Worm (Caenorhabditis elegans) whole organism, young adult: ENCODE measurements around the gene usp-46.

ENCODE experiments used
- B0035.1 ChIP-seq: sonication (generic microtip); optimal IDR thresholded peaks from 2 replicates; lab custom pipeline; 2016; ENCODE audit warnings: missing genetic modification characterization, mild to moderate bottlenecking, missing compliant biosample characterization, missing genotype, missing genetic modification reagents
- F10E7.11 ChIP-seq: sonication (generic microtip); optimal IDR thresholded peaks from 2 replicates; lab custom pipeline; 2017; ENCODE audit warnings: mild to moderate bottlenecking, missing genetic modification characterization, moderate library complexity, missing compliant biosample characterization
- F22D6.2 ChIP-seq: sonication (generic microtip); optimal IDR thresholded peaks from 2 replicates; lab custom pipeline; 2016; ENCODE audit warnings: mild to moderate bottlenecking, missing genetic modification characterization, missing compliant biosample characterization
- F33H1.4 ChIP-seq: fragments of 200-800 bp; sonication (Bioruptor generic); IDR thresholded peaks from 2 replicates; pipeline ENCODE4 v1.3.6; 2022; ENCODE audit warnings: missing genetic modification reagents, missing genetic modification characterization, missing compliant biosample characterization
- F57A8.1 ChIP-seq: fragments of 200-800 bp; sonication (Bioruptor generic); optimal IDR thresholded peaks from 2 replicates; lab custom pipeline; 2018; ENCODE audit warnings: mild to moderate bottlenecking, missing genetic modification characterization, moderate library complexity, missing compliant biosample characterization
- F57C9.4 ChIP-seq: sonication (generic microtip); optimal IDR thresholded peaks from 2 replicates; lab custom pipeline; 2017; ENCODE audit warnings: mild to moderate bottlenecking, missing genetic modification characterization, missing compliant biosample characterization
- K11D2.4 ChIP-seq: fragments of 200-800 bp; sonication (Bioruptor generic); IDR thresholded peaks from 2 replicates; pipeline ENCODE4 v1.3.6; 2022; ENCODE audit warnings: missing genetic modification reagents, missing genetic modification characterization, missing compliant biosample characterization
- K12H6.12 ChIP-seq: fragments of 200-800 bp; sonication (Bioruptor generic); optimal IDR thresholded peaks from 2 replicates; lab custom pipeline; 2018; ENCODE audit warnings: mild to moderate bottlenecking, missing genetic modification characterization, missing compliant biosample characterization
- Y56A3A.18 ChIP-seq: fragments of 200-800 bp; sonication (Bioruptor generic); IDR thresholded peaks from 2 replicates; pipeline ENCODE4 v1.3.6; 2022; ENCODE audit warnings: missing genetic modification reagents, missing genetic modification characterization, missing compliant biosample characterization
- Y95B8A.8 ChIP-seq: fragments of 200-800 bp; sonication (Bioruptor generic); IDR thresholded peaks from 2 replicates; pipeline ENCODE4 v1.3.6; 2022; ENCODE audit warnings: missing genetic modification reagents, missing genetic modification characterization, missing compliant biosample characterization
- ama-1 ChIP-seq, 3 experiments: fragments of 150-350 bp in 1 of 3; sonication (generic microtip) in 2 of 3; optimal IDR thresholded peaks; 2 replicates each; lab custom pipeline; 2014 to 2018; ENCODE audit warnings: missing biosample characterization in 2 of 3, missing genetic modification characterization in 2 of 3, missing genetic modification reagents in 2 of 3
- aptf-2 ChIP-seq: fragments of 200-800 bp; sonication (Bioruptor generic); conservative IDR thresholded peaks from 2 replicates; pipeline ENCODE4 v1.3.6; 2022; ENCODE audit warnings: missing genetic modification reagents, missing genetic modification characterization, missing compliant biosample characterization
- attf-3 ChIP-seq: fragments of 200-800 bp; sonication (Bioruptor generic); conservative IDR thresholded peaks from 2 replicates; pipeline ENCODE4 v1.3.6; 2022; ENCODE audit warnings: missing genetic modification reagents, missing genetic modification characterization, missing compliant biosample characterization
- bed-1 ChIP-seq: fragments of 200-800 bp; sonication (Bioruptor generic); IDR thresholded peaks from 2 replicates; pipeline ENCODE4 v1.3.6; 2022; ENCODE audit warnings: missing genetic modification reagents, missing genetic modification characterization, missing compliant biosample characterization
- cebp-1 ChIP-seq, 2 experiments: fragments of 200-800 bp in 1 of 2; sonication (Bioruptor generic) in 1 of 2; sonication (generic microtip) in 1 of 2; IDR thresholded peaks in 1 of 2; optimal IDR thresholded peaks in 1 of 2; 2 replicates each; pipeline versions ENCODE4 v1.3.6 to Lab custom; 2017 to 2022; ENCODE audit warnings: missing compliant biosample characterization in 2 of 2, missing genetic modification characterization in 2 of 2, mild to moderate bottlenecking in 1 of 2, missing genetic modification reagents in 1 of 2, moderate library complexity in 1 of 2
- cebp-2 ChIP-seq: fragments of 200-800 bp; sonication (Bioruptor generic); IDR thresholded peaks from 2 replicates; pipeline ENCODE4 v1.3.6; 2022; ENCODE audit warnings: missing genetic modification characterization, missing compliant biosample characterization
- ceh-100 ChIP-seq: fragments of 200-800 bp; sonication (Bioruptor generic); IDR thresholded peaks from 2 replicates; pipeline ENCODE4 v1.3.6; 2022; ENCODE audit warnings: missing genetic modification reagents, missing genetic modification characterization, missing compliant biosample characterization
- ceh-58 ChIP-seq: fragments of 200-800 bp; sonication (Bioruptor generic); IDR thresholded peaks from 2 replicates; pipeline ENCODE4 v1.3.6; 2022; ENCODE audit warnings: missing genetic modification characterization, missing compliant biosample characterization
- dpff-1 ChIP-seq: sonication (generic microtip); optimal IDR thresholded peaks from 2 replicates; lab custom pipeline; 2017; ENCODE audit warnings: mild to moderate bottlenecking, missing genetic modification characterization, missing compliant biosample characterization
- dpl-1 ChIP-seq: fragments of 150-350 bp; optimal IDR thresholded peaks from 2 replicates; lab custom pipeline; 2014; ENCODE audit warnings: missing biosample characterization, missing genetic modification reagents, missing genetic modification characterization
- egl-44 ChIP-seq: fragments of 200-800 bp; sonication (Bioruptor generic); IDR thresholded peaks from 2 replicates; pipeline ENCODE4 v1.3.6; 2022; ENCODE audit warnings: missing genetic modification reagents, missing genetic modification characterization, missing compliant biosample characterization
- ekl-4 ChIP-seq: fragments of 200-800 bp; sonication (Bioruptor generic); IDR thresholded peaks from 2 replicates; pipeline ENCODE4 v1.3.6; 2022; ENCODE audit warnings: missing genetic modification reagents, missing genetic modification characterization, missing compliant biosample characterization
- him-1 ChIP-seq: sonication (generic microtip); optimal IDR thresholded peaks from 2 replicates; lab custom pipeline; 2016; ENCODE audit warnings: missing genotype, missing genetic modification reagents, missing genetic modification characterization, missing compliant biosample characterization
- hlh-12 ChIP-seq: sonication (generic microtip); optimal IDR thresholded peaks from 2 replicates; lab custom pipeline; 2016; ENCODE audit warnings: missing genetic modification characterization, missing compliant biosample characterization
- hrde-1 ChIP-seq: sonication (generic microtip); optimal IDR thresholded peaks from 2 replicates; lab custom pipeline; 2016; ENCODE audit warnings: missing genetic modification characterization, mild to moderate bottlenecking, missing compliant biosample characterization, moderate library complexity, missing genotype, missing genetic modification reagents, borderline replicate concordance
- hsf-1 ChIP-seq: fragments of 200-800 bp; sonication (Bioruptor generic); IDR thresholded peaks from 2 replicates; pipeline ENCODE4 v1.3.6; 2022; ENCODE audit warnings: missing genetic modification reagents, missing genetic modification characterization, missing compliant biosample characterization
- lin-40 ChIP-seq: sonication (generic microtip); optimal IDR thresholded peaks from 2 replicates; lab custom pipeline; 2016; ENCODE audit warnings: missing genetic modification characterization, mild to moderate bottlenecking, missing compliant biosample characterization, missing genotype, missing genetic modification reagents
- lsy-27 ChIP-seq: sonication (generic microtip); optimal IDR thresholded peaks from 2 replicates; lab custom pipeline; 2017; ENCODE audit warnings: missing genetic modification characterization, mild to moderate bottlenecking, missing compliant biosample characterization, antibody characterized with exemption, missing genotype, borderline replicate concordance; ENCODE audit not compliant: insufficient read depth
- mel-28 ChIP-seq: sonication (generic microtip); optimal IDR thresholded peaks from 2 replicates; lab custom pipeline; 2016; ENCODE audit warnings: borderline replicate concordance, mild to moderate bottlenecking, missing genetic modification characterization, missing compliant biosample characterization
- mxl-1 ChIP-seq: sonication (generic microtip); optimal IDR thresholded peaks from 2 replicates; lab custom pipeline; 2016; ENCODE audit warnings: missing genetic modification characterization, missing compliant biosample characterization
- nfya-1 ChIP-seq: sonication (generic microtip); optimal IDR thresholded peaks from 2 replicates; lab custom pipeline; 2017; ENCODE audit warnings: antibody characterized with exemption, missing compliant biosample characterization, missing genetic modification characterization, borderline replicate concordance; ENCODE audit not compliant: insufficient read depth
- nfyb-1 ChIP-seq: fragments of 200-800 bp; sonication (Bioruptor generic); IDR thresholded peaks from 2 replicates; pipeline ENCODE4 v1.3.6; 2022; ENCODE audit warnings: missing genetic modification reagents, missing genetic modification characterization, missing compliant biosample characterization
- nhr-120 ChIP-seq: fragments of 200-800 bp; sonication (Bioruptor generic); IDR thresholded peaks from 2 replicates; pipeline ENCODE4 v1.3.6; 2022; ENCODE audit warnings: missing genetic modification characterization, missing compliant biosample characterization
- nhr-179 ChIP-seq: sonication (generic microtip); optimal IDR thresholded peaks from 2 replicates; lab custom pipeline; 2016; ENCODE audit warnings: mild to moderate bottlenecking, missing genetic modification characterization, missing compliant biosample characterization
- nhr-27 ChIP-seq: fragments of 200-800 bp; sonication (Bioruptor generic); optimal IDR thresholded peaks from 2 replicates; lab custom pipeline; 2018; ENCODE audit warnings: mild to moderate bottlenecking, missing genetic modification characterization, moderate library complexity, missing compliant biosample characterization
- pha-4 ChIP-seq: fragments of 150-350 bp; sonication (generic microtip); optimal IDR thresholded peaks from 2 replicates; lab custom pipeline; 2014; ENCODE audit warnings: missing biosample characterization, missing genetic modification reagents, missing genetic modification characterization
- rcor-1 ChIP-seq: fragments of 200-800 bp; sonication (Bioruptor generic); IDR thresholded peaks from 2 replicates; pipeline ENCODE4 v1.3.6; 2022; ENCODE audit warnings: missing genetic modification reagents, missing genetic modification characterization, missing compliant biosample characterization
- repo-1 ChIP-seq: sonication (generic microtip); optimal IDR thresholded peaks from 2 replicates; lab custom pipeline; 2017; ENCODE audit warnings: mild to moderate bottlenecking, missing genetic modification characterization, missing compliant biosample characterization
- sea-2 ChIP-seq: fragments of 200-800 bp; sonication (Bioruptor generic); IDR thresholded peaks from 2 replicates; pipeline ENCODE4 v1.3.6; 2022; ENCODE audit warnings: missing genetic modification characterization, missing compliant biosample characterization
- snpc-3.4 ChIP-seq: sonication (generic microtip); optimal IDR thresholded peaks from 2 replicates; lab custom pipeline; 2017; ENCODE audit warnings: missing genetic modification characterization, mild to moderate bottlenecking, missing compliant biosample characterization, antibody characterized with exemption, moderate library complexity, missing genotype, missing genetic modification reagents
- tbp1 ChIP-seq: fragments of 200-800 bp; sonication (Bioruptor generic); optimal IDR thresholded peaks from 2 replicates; lab custom pipeline; 2018; ENCODE audit warnings: mild to moderate bottlenecking, missing genetic modification characterization, missing compliant biosample characterization
- unc-62 ChIP-seq: fragments of 150-350 bp; optimal IDR thresholded peaks from 2 replicates; lab custom pipeline; 2014; ENCODE audit warnings: missing biosample characterization, missing genetic modification reagents, missing genetic modification characterization
- zim-3 ChIP-seq: sonication (generic microtip); optimal IDR thresholded peaks from 2 replicates; lab custom pipeline; 2017; ENCODE audit warnings: mild to moderate bottlenecking, missing genetic modification characterization, moderate library complexity, missing compliant biosample characterization
- ztf-22 ChIP-seq: fragments of 200-800 bp; sonication (Bioruptor generic); optimal IDR thresholded peaks from 2 replicates; lab custom pipeline; 2018; ENCODE audit warnings: mild to moderate bottlenecking, missing genetic modification characterization, moderate library complexity, missing compliant biosample characterization
- ztf-26 ChIP-seq: sonication (generic microtip); optimal IDR thresholded peaks from 2 replicates; lab custom pipeline; 2017; ENCODE audit warnings: missing genetic modification characterization, missing compliant biosample characterization

Gene usp-46

ce11 chrIII:9745333-9745897 is 31.0 kb upstream of the usp-46 start (continued):
- TF ChIP-seq ceh-100, result 0 out of 2 replicates have a peak, but pooled peaks have one; percentile 11
- TF ChIP-seq Y95B8A.8, result 0 out of 2 replicates have a peak, but pooled peaks have one; percentile 9
- TF ChIP-seq hrde-1 (tag; lab: Kevin White, UChicago), result peak; percentile 5
- TF ChIP-seq zim-3 (tag; lab: Kevin White, UChicago), result no peak
- no peak for TF ChIP-seq unc-62
- 0 out of 2 replicates have a peak, but pooled peaks have one; percentile 27 for TF ChIP-seq K11D2.4 (GFP tag; lab: Robert Waterston, UW)
- no peak for TF ChIP-seq nfyb-1 (GFP tag; lab: Robert Waterston, UW)
- TF ChIP-seq tbp1 (GFP tag; lab: Kevin White, UChicago), result peak; percentile 3
- TF ChIP-seq rcor-1 (GFP tag; lab: Robert Waterston, UW), result peak; percentile 24; the same call in 1 of the 2 replicates
- no peak for TF ChIP-seq dpl-1 (GFP tag; lab: Kevin White, UChicago)
- no peak for TF ChIP-seq attf-3 (GFP tag; lab: Robert Waterston, UW)
- TF ChIP-seq ceh-58 (GFP tag; lab: Robert Waterston, UW), result 0 out of 2 replicates have a peak, but pooled peaks have one; percentile 3

- TF ChIP-seq ekl-4, result no peak
- no peak for TF ChIP-seq bed-1 (GFP tag; lab: Robert Waterston, UW)
- no peak for TF ChIP-seq hlh-12 (tag; lab: Kevin White, UChicago)
- TF ChIP-seq cebp-1 (GFP tag; IDR thresholded peaks at IDR 0.05; lab: Robert Waterston, UW), result no peak
- TF ChIP-seq cebp-1 (tag; optimal IDR thresholded peaks at IDR 0.05; lab: Kevin White, UChicago), result no peak
- no peak for TF ChIP-seq F57A8.1
- no peak for TF ChIP-seq attf-3 (GFP tag; lab: Robert Waterston, UW)
- TF ChIP-seq aptf-2, result no peak
- no peak for TF ChIP-seq ama-1 (optimal IDR thresholded peaks at IDR 0.05; lab: Kevin White, UChicago)
- TF ChIP-seq ama-1 (GFP tag; optimal IDR thresholded peaks at IDR 0.05; lab: Kevin White, UChicago), result no peak
- TF ChIP-seq ztf-22, result no peak
- no peak for TF ChIP-seq K12H6.12 (tag; lab: Kevin White, UChicago)
- TF ChIP-seq sea-2 (GFP tag; lab: Robert Waterston, UW), result no peak
- TF ChIP-seq zim-3 (tag; lab: Kevin White, UChicago), result no peak
- TF ChIP-seq nfya-1 (tag; lab: Kevin White, UChicago), result no peak
- TF ChIP-seq hrde-1 (tag; lab: Kevin White, UChicago), result no peak
- TF ChIP-seq nhr-120 (GFP tag; lab: Robert Waterston, UW), result no peak
- TF ChIP-seq repo-1, result no peak
- no peak for TF ChIP-seq lin-40 (tag; lab: Kevin White, UChicago)
- no peak for TF ChIP-seq pha-4 (tag; lab: Kevin White, UChicago)
- TF ChIP-seq cebp-2 (GFP tag; lab: Robert Waterston, UW), result no peak
- TF ChIP-seq nhr-179 (tag; lab: Kevin White, UChicago), result no peak
- TF ChIP-seq unc-62, result no peak
- no peak for TF ChIP-seq lsy-27 (tag; lab: Kevin White, UChicago)
- TF ChIP-seq him-1 (tag; lab: Kevin White, UChicago), result no peak
- peak; percentile 22 for TF ChIP-seq snpc-3.4 (tag; lab: Kevin White, UChicago)
- TF ChIP-seq Y56A3A.18 (GFP tag; lab: Robert Waterston, UW), result no peak
- no peak for TF ChIP-seq egl-44 (GFP tag; lab: Robert Waterston, UW)
- 0 out of 2 replicates have a peak, but pooled peaks have one; percentile 24 for TF ChIP-seq hsf-1 (GFP tag; lab: Robert Waterston, UW)
- no peak for TF ChIP-seq ztf-26 (tag; lab: Kevin White, UChicago)
- TF ChIP-seq mel-28 (tag; lab: Kevin White, UChicago), result no peak
- no peak for TF ChIP-seq F22D6.2
- no peak for TF ChIP-seq dpff-1 (tag; lab: Kevin White, UChicago)
- TF ChIP-seq F57C9.4 (tag; lab: Kevin White, UChicago), result no peak
- peak; percentile 59 for TF ChIP-seq dpl-1 (GFP tag; lab: Kevin White, UChicago)
- TF ChIP-seq nhr-27 (tag; lab: Kevin White, UChicago), result no peak
- no peak for TF ChIP-seq F10E7.11 (tag; lab: Kevin White, UChicago)
- no peak for TF ChIP-seq mxl-1
- peak; percentile 72 for TF ChIP-seq F33H1.4 (GFP tag; lab: Robert Waterston, UW)
- no peak for TF ChIP-seq B0035.1 (tag; lab: Kevin White, UChicago)
Measured at ce11 chrIII:9746665-9747064, 29.8 kb upstream of the usp-46 start.
